Worm (Caenorhabditis elegans) whole organism, midembryonic: ENCODE data around the gene ZC204.13.
"Not testable (repeated sequence)": the region's sequence is repeated elsewhere in the genome, so short reads cannot be mapped to it uniquely, and the experiment has no call there.

Source experiments
- T22C8.4 ChIP-seq: fragments of 200-800 bp; sonication (Bioruptor generic); IDR thresholded peaks from 2 replicates; pipeline ENCODE4 v1.3.6; 2022; ENCODE audit warnings: missing genetic modification characterization, missing compliant biosample characterization
- cog-1 ChIP-seq: sonication (generic microtip); optimal IDR thresholded peaks from 2 replicates; lab custom pipeline; 2016; ENCODE audit warnings: missing genetic modification characterization, missing compliant biosample characterization
- flt-1 ChIP-seq: fragments of 200-800 bp; sonication (Bioruptor generic); IDR thresholded peaks from 2 replicates; pipeline ENCODE4 v1.3.6; 2022; ENCODE audit warnings: missing genetic modification characterization, missing compliant biosample characterization
- ref-1 ChIP-seq: fragments of 200-800 bp; sonication (Bioruptor generic); conservative IDR thresholded peaks from 2 replicates; pipeline ENCODE4 v1.3.6; 2022; ENCODE audit warnings: missing genetic modification reagents, missing genetic modification characterization, missing compliant biosample characterization
- ztf-23 ChIP-seq: fragments of 200-800 bp; sonication (Bioruptor generic); IDR thresholded peaks from 2 replicates; pipeline ENCODE4 v1.3.6; 2022; ENCODE audit warnings: missing genetic modification reagents, missing genetic modification characterization, missing compliant biosample characterization

DNA sequence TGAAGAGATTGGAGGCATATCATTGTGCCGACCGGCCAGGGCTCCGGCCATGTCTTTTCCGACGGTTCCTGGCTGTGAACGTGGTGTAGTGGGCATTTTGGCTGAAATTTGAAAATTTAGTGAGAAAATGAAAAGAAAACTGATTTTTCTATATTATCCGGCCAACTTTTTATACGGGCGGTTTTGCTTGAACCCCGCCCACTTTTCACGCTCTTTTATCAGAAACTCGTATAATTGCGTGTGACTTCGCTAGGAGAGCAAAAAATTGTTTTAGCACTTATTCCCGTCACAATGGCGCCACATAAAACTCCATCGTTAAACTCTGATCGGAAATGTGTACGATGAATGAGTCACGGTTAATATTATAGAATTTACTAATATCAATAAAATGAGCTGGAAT, 28.6 kb downstream of the ZC204.13 start, which contains the start of gene C08E3.13:
- not testable (repeated sequence) for TF ChIP-seq T22C8.4 (GFP tag; lab: Robert Waterston, UW); flt-1 (GFP tag; lab: Robert Waterston, UW); ref-1 (GFP tag; lab: Robert Waterston, UW); cog-1 (tag; lab: Kevin White, UChicago); ztf-23 (GFP tag; lab: Robert Waterston, UW)
